Worm (Caenorhabditis elegans): ENCODE data around the gene F54C4.4.

ce11 chrIII:114603-115002, 27.4 kb upstream of the F54C4.4 start, which contains the start of gene C29F9.6:
- TF ChIP-seq lir-3 (tag; optimal IDR thresholded peaks at IDR 0.05; ENCODE audit: poor library complexity) (no peak), nhr-28 (tag; optimal IDR thresholded peaks at IDR 0.05) (no peak), nhr-90 (tag; optimal IDR thresholded peaks at IDR 0.05; ENCODE audit: poor library complexity) (no peak)
